Fruit fly (Drosophila melanogaster) whole organism, wandering third instar larva: Measurements from ENCODE around the gene Herc4.

Experiments
- Dfd ChIP-seq: fragments of >200 bp; optimal IDR thresholded peaks from 2 replicates; lab custom pipeline; 2017; ENCODE audit warnings: missing biosample characterization, missing genetic modification characterization
- HLH106 ChIP-seq: fragments of 200-800 bp; optimal IDR thresholded peaks from 3 replicates; lab custom pipeline; 2019; ENCODE audit warnings: missing biosample characterization, mild to moderate bottlenecking, missing genetic modification characterization, moderate library complexity
- dsf ChIP-seq: sonication (Bioruptor generic); optimal IDR thresholded peaks from 2 replicates; lab custom pipeline; 2016; ENCODE audit warnings: missing biosample characterization, missing genetic modification characterization, borderline replicate concordance
- ey ChIP-seq: fragments of 200-800 bp; sonication (Bioruptor generic); optimal IDR thresholded peaks from 2 replicates; lab custom pipeline; 2016; ENCODE audit warnings: missing biosample characterization, missing genetic modification characterization
- fru ChIP-seq: fragments of 200-800 bp; sonication (Bioruptor generic); optimal IDR thresholded peaks from 3 replicates; lab custom pipeline; 2016; ENCODE audit warnings: missing biosample characterization, mild to moderate bottlenecking, missing genetic modification characterization
- psq ChIP-seq: fragments of 200-800 bp; sonication (Bioruptor generic); optimal IDR thresholded peaks from 3 replicates; lab custom pipeline; 2017; ENCODE audit warnings: missing biosample characterization, mild to moderate bottlenecking, missing genetic modification characterization, moderate library complexity

DNA sequence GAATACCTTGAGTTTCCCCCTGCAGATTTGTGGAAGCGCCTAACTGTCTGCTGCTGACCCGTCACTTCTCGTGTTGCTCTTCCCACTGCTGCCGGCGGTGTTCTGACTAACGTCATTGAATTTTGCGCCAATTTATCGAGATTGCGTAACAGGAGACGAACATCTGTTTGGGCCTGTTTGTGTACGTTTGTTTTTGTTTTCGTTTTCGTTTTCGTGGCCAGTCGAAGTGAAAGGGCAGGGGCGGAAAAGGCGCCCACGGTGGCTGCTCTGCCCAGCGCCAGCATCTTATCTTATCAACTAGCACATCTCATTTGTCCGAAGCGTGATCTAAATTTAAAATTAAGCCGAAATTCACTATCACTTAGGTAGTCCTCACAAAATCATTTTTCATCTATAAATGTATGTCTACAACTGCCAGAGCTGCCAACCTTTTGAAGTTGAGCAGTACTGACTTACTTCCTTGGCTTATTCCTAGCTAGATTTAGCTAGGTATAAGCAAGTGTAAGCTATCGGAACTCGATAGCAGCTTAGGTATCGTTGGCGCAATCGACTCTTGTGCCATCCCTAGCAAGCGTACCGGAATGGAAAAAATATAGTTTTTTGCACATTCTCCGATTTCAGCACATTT, 6.4 kb upstream of the Herc4 start, which contains the start of the genes Ctr9 and Nt5a:
- TF ChIP-seq HLH106 (tag; lab: Kevin White, UChicago) (peak; percentile 55), fru (GFP tag; lab: Kevin White, UChicago) (no peak), Dfd (GFP tag; lab: Kevin White, UChicago) (no peak), dsf (GFP tag; lab: Kevin White, UChicago) (no peak), psq (GFP tag; lab: Kevin White, UChicago) (peak; percentile 75), ey (peak; percentile 58)
